Fruit fly (Drosophila melanogaster): ENCODE measurements around the gene Syt12.
A peak's percentile ranks its signal among the peaks of the same experiment; 100 is the strongest.

Syt12 gene

DNA sequence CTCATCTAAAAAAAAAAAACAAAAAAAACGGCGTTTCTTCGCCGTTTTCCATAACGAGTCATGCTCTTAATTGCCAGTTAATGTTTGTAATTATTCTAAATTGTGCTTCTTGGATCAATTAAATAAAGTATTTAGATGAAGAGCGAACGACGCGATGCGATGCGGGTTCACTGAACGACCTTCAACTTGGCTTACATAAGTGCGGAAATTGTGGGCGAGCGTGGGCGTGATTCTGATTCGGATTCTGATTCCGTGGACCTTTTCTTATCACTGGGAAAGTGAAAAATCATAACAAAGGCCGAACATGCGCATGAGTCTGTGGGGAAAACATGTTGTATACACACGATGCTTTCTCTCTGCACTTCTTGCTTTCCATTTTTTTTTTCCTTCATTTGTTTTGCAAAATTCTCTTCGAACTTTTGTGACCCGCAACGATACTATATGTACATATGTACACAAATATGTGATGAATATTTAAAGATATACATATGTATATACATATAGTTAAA, 16.5 kb downstream of the Syt12 start:
- TF ChIP-seq noc (tag; optimal IDR thresholded peaks at IDR 0.05): no peak

DNA sequence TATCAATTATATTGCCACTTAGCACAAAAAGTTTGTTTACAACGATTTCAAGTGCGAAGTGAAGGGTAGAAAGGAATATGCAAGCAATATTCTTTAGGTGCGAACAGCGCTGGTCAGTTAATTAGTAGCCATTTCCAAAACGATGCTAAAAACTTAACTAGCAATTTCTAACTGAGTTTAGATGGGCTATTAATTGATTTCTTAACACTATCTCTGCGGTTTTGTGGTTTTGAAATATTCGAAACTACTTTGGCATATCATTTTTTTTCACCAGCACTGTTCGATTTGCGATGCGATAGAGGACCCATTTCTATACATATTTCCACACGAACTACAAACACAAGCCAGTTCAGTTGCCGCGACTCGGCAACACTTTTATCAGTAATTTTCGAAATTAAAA, 17.5 kb downstream of the Syt12 start:
- peak; percentile 81 for TF ChIP-seq noc (tag; optimal IDR thresholded peaks at IDR 0.05)

DNA sequence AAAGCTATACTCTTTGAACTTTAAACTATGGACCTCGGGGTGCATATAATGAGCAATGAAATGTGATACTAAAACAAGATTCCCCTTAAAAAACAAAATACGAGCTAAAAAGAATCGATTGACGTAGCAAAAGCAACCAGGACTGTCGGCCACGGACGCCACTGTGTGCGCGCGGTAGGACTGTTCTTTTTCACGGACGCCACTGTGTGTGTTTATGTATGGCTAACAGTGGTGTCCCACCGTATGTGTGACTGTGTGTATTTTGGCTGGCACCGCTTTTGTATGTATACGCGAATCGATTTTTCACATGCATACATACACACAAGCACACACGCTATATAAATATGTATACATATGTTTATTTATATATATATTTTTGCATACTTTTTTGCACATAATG, 24.7 kb downstream of the Syt12 start:
- no peak for TF ChIP-seq noc (tag; optimal IDR thresholded peaks at IDR 0.05)

DNA sequence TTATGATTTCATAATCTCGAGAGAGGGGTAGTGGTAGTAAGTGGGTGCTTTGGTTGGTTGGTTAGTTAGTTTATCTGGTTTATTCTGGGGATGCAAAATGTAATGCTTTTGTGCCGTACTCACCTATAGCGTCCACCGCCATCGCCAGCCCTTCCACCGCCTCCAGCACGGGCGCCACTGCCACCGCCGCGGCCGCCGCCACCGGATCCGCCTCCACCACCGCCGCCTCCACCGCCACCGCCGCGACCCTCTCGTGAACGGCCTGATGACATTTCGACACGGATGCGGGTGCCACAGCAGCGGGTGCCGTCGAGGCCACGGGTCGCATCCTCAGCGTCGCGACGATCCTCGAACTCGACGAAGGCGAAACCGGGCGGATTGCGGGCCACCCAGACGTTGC, 25.1 kb downstream of the Syt12 start:
- no peak for TF ChIP-seq noc (tag; optimal IDR thresholded peaks at IDR 0.05)

DNA sequence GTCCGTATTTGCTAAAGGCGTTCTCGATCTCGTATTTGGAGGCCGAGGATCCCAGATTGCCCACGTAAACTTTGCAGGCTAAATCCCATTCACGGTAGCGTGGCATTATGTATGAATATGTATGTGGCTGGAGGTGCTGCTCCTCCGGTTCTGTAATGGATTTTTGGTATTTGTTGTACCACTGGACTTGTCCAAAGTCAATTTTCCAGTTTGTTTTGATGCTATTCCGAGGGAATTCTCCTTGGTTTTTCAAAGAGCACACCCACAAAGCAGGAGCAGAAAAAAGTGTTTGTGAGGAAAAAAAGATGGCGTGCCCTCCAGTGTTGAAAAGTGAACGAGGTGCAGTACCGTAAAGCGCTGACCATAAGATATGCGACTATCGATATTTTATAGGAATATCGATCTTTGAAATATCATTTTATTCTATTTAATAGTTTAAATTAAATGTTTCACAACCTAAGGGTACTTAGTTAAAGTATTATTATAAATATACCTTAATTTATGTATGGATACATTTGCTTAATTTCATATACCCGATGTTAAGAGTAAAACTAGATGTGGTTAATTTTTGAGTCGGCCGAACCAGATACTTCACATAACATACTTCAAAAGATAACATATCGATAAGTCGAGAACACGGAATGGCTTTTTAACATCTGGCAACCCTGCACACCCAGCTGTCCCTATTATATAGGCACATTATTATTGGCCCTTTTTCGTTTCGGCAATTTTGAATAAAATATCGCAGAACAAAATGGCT, 25.7 kb downstream of the Syt12 start, which contains the start of the genes Rbp1-like and Tim9a:
Gene Rbp1-like (minus strand): TSS at position 295 of the 760 bp plus-strand sequence.
Gene Tim9a (plus strand): TSS at position 628 of the 760 bp plus-strand sequence.
- TF ChIP-seq noc (tag; optimal IDR thresholded peaks at IDR 0.05): peak; percentile 66

DNA sequence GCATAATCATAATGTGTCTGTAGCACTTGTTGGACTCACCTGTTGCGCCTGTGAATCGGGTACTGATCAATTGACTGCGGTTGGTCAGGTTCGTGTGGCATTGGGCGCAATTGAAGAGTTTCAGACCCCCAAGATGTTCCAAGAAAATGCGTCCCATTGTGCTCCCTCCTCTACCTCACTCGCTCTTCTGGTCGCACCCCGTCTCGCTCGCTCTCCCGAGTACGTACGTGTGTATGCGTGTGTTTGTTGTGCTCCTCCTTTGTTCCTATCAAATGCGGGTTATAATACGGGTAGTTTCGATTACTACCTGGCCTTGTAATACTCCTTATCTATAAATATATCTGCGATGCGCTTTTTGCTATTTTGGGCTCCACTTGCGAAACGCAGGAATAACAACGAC, 27.7 kb downstream of the Syt12 start:
- no peak for TF ChIP-seq noc (tag; optimal IDR thresholded peaks at IDR 0.05)

DNA sequence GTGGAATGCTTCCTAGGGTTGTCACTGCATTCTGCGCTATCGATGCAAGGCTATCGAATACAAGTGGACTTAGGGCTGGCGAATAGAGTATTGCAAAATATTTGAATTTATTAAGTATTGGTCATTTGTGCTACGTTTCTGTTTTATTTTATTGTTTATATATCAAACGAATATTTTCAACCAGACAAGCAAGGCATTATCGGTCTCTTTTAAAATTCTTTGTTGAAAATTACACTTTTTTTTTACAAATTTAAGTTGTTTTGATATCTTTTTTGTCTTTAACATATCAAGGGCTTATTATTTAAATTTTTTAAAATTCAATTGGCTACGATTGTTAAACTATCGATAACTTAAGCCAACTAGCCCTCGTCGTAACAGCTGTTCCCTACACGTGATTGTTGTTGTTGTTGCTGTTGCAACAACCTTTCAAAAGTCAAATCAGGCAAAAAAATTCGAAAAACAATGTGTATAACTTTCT, 28.4 kb downstream of the Syt12 start, which contains the start of the genes Ype and CG1662:
Gene Ype (minus strand): TSS at position 45 of the 478 bp plus-strand sequence.
Gene CG1662 (plus strand): TSS at position 191 of the 478 bp plus-strand sequence.
- TF ChIP-seq noc (tag; optimal IDR thresholded peaks at IDR 0.05): peak; percentile 81

DNA sequence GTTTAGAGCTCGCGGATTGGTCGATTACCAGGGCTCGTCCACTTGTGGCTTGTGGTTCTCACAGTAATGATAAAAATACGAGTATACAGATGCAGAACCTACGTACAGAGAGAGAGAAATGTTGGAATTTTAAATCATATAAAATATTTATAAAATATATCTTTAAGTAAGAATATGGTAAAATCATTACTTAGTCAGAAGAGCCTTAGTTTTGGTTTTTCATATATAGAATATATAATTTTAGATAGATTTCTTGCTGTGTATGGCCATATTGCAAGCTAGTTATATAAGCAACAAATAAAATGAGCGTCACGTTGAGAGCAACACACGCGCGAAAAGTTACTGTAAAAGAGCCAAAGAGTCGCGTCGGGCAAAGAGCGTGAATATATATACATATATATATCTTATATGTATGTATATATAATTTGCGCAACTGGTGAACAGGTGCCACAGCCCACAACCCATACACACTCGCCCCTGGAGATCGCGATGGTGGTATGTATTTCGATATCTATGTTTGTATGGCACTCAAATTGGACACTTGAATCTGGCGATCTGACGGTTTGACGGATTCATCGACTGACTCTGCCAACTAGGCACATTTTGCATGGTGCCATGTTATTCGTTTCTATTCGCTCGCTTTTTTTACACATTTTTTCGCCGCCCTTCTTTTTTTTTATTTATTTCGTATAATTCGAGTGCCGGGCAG, 31.6 kb downstream of the Syt12 start:
- peak; percentile 97 for TF ChIP-seq noc (tag; optimal IDR thresholded peaks at IDR 0.05)

DNA sequence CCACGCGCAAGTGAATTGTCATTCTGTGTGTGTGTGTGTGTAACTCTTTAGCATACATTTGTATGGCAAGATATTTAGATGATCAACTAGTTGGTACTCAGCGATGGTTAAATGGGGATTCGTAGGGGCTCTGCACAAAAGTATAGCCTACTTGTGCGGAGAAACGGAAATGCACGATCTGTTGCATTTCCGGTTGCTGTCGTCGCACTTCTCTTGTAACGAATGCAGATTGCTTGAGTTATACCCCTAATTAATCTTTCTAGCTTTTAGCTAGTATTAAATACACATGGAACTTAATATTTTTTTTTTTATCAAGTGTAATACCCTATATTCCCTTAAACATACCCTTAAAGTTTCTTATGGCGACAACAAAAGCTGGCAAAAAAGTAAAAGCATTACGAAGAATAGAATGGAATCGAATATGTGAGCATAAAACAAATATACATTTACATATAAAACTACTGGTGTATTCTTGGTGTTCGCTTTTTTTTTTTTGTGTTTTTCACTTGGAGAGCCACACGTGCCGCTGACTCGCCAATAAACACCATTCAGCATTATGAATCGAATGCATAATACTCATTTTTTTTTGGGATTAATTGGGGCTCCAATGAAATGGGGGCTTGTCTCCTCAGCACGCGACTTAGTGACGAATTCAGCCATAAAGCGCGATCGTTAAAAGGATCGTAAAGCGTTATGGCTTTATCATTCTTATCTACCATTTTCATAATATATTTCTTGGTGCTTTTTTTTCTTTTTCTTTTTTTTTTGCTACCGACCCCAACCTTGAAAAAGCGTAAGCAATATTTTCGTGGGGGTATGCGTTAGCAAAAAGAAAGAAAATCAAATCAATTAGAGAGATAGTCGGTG, 32.4 kb downstream of the Syt12 start:
- TF ChIP-seq noc (tag; optimal IDR thresholded peaks at IDR 0.05): peak; percentile 81

DNA sequence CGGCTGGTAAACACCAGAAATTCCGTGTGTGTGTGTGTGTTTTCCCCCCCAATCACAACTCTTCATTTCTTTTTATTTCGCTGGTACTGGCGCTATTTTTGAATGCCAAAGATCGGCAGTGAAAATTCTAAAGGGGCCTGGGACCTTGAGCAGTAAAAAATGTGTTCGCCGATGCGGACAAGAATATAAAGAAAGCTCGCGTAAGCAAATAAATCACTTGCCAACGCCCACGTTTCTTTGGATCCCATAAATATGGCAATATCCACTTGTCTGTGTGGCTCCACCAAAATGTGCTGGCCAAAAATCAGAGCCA, 32.9 kb downstream of the Syt12 start:
- no peak for TF ChIP-seq noc (tag; optimal IDR thresholded peaks at IDR 0.05)

DNA sequence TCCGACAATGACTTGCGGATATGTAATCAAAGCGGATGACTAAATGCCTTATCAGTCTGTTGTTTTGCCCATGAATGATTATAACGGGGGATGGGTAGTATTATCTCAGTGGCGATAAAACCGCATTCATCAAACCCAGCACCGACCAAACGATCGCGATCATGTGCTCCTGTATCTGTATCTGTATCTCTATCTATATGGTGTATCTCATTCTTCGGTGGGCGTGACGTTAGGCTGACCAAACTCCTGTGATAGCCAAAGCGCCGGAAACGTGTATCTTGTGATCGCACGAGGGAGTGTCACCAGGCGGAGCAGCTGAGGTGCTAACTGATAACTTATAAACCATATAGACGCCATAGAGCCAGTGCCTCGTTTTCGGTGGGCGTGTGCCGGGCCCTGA, 33.7 kb downstream of the Syt12 start:
- peak; percentile 6 for TF ChIP-seq noc (tag; optimal IDR thresholded peaks at IDR 0.05)

DNA sequence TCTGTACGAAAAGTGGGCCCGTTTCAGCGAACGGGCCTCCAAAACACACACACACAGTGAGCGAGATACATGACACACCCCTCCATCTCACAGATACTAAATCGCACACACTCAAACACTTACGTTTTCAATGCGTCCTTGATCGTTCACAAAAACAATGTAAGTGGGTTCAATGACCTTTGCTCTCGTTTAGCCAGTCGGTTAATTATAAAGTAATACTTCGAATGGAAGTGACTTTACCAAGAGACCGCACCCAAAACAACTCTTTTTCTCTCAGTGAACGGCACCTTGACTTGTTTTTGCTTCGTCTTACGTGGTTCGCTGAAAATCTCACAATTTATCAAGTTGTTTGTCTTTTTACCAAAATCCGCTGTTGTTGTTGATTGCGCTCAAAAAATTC, 35.3 kb downstream of the Syt12 start:
- TF ChIP-seq noc (tag; optimal IDR thresholded peaks at IDR 0.05): no peak

DNA sequence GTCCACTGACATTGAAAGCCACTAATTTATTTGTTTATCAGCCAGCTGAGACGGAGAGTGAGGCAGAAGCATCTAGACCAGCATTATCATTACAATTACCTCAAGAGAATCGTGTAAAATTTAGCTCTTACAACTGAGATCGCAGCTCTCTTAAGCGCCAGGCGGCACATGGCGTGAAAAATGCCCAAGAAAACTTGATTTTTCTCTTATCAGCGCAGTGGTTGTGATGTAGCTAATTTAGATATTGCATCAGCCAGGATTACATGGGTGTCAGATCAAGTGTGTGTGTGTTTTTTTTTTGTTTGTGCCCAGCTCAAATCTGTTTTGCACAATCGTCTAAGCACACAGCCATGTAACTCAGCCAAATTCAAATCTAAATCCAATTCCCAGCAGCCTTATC, 36.0 kb downstream of the Syt12 start:
- TF ChIP-seq noc (tag; optimal IDR thresholded peaks at IDR 0.05): no peak

DNA sequence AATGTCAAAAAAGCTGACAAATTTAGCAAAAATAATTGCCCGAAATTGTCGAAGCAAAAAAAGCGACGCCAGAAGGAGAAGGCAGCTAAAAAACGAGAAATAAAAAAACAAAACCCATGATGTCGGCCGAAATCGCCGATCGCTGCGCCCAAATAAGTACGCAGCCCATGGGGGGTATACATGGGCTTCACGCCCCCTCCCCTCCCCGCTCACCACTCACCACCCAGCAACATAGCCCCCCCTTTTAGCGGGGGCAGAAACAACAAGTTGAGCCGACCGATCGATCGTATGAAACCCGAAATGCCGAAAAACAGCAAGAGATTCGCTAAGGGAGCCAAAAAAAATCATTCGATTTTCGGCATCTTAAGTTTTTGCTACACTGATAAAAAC, 36.9 kb downstream of the Syt12 start:
- TF ChIP-seq noc (tag; optimal IDR thresholded peaks at IDR 0.05): no peak

DNA sequence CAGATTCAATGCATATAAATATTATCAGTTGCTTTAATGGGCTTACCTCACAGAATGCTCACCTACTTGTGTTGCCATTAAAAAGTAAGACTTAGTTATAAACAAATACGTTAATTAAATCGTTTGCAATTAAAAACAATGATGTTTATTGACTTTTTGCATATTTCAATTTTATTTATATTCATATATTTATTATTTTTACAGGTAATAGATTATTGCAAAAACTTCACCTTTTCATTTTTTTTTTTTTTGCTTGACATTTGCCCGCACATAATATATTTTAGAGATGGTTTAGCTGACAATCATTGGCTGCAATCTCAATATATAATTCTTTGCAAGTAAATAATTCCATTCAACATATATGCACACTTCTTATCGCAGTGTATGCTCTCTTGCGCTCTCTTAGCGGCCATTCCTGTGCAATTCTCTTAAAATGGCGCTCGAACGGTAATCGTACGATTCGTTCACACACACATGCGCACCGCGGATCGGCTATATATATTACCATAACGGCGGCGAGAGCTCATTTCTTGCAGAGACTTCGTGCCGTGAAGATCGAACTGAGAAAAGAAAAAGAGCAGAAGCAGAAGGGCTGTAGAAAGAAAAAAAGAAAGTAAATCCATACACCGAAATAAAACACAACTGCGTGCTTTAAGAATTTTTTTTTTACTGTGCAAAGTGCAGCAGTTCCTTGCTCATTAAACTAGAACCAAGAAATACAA, 37.5 kb downstream of the Syt12 start, which contains the start of gene Bcat:
Gene Bcat (plus strand): TSS at position 522 of the 722 bp plus-strand sequence.
- peak; percentile 84 for TF ChIP-seq noc (tag; optimal IDR thresholded peaks at IDR 0.05)

Data from whole organism, larva.